Fruit fly (Drosophila melanogaster): Measurements from ENCODE around the gene CG1265.
A peak's percentile ranks its signal among the peaks of the same experiment; 100 is the strongest.

The CG1265 gene

dm6 chr3L:4288591-4289056 lies 34.0 kb downstream of the CG1265 start, which contains the start of gene Hexo1 (continued):
- no peak for TF ChIP-seq Eip75B (GFP tag; optimal IDR thresholded peaks at IDR 0.05)
- TF ChIP-seq svp (GFP tag): peak; percentile 96
- TF ChIP-seq dsx (GFP tag; optimal IDR thresholded peaks at IDR 0.05; ENCODE audit: poor library complexity, severe bottlenecking): peak; percentile 73
- no peak for TF ChIP-seq Met (GFP tag; optimal IDR thresholded peaks at IDR 0.05)
- peak; percentile 59 for TF ChIP-seq lz (GFP tag; optimal IDR thresholded peaks at IDR 0.05)
- peak; percentile 87 for TF ChIP-seq Sox14 (GFP tag; optimal IDR thresholded peaks at IDR 0.05)
- TF ChIP-seq Smox (GFP tag; optimal IDR thresholded peaks at IDR 0.05): no peak
- TF ChIP-seq CG15336 (GFP tag; IDR thresholded peaks at IDR 0.05): peak; percentile 54
- TF ChIP-seq dac (GFP tag; optimal IDR thresholded peaks at IDR 0.05): peak; percentile 20
- TF ChIP-seq CG10669 (GFP tag; optimal IDR thresholded peaks at IDR 0.05): no peak
- TF ChIP-seq Blimp-1 (GFP tag; optimal IDR thresholded peaks at IDR 0.05): no peak
- TF ChIP-seq spab (GFP tag; optimal IDR thresholded peaks at IDR 0.05): no peak
- no peak for TF ChIP-seq Sox102F (GFP tag; optimal IDR thresholded peaks at IDR 0.05)
- TF ChIP-seq Eip93F (GFP tag; optimal IDR thresholded peaks at IDR 0.05): no peak
- TF ChIP-seq CG3032 (tag; optimal IDR thresholded peaks at IDR 0.05): peak; percentile 60
- TF ChIP-seq ss (GFP tag; optimal IDR thresholded peaks at IDR 0.05): peak; percentile 73 to 75
- no peak for TF ChIP-seq Ets21C (GFP tag; optimal IDR thresholded peaks at IDR 0.05)
- TF ChIP-seq CG8119 (GFP tag; IDR thresholded peaks at IDR 0.05): peak; percentile 35; the same call in 1 of the 3 replicates
- TF ChIP-seq Gug (GFP tag; IDR thresholded peaks at IDR 0.05): no peak; the same call in 1 of the 2 replicates
- peak; percentile 84 for TF ChIP-seq fkh (GFP tag; optimal IDR thresholded peaks at IDR 0.05)
- no peak for TF ChIP-seq pdm3 (GFP tag; optimal IDR thresholded peaks at IDR 0.05)
- 0 out of 3 replicates have a peak, but pooled peaks have one; percentile 14 for TF ChIP-seq eg (GFP tag; IDR thresholded peaks at IDR 0.05)
- TF ChIP-seq CG3919 (GFP tag; optimal IDR thresholded peaks at IDR 0.05): peak; percentile 70
- peak; percentile 62 for TF ChIP-seq CG8632 (GFP tag; optimal IDR thresholded peaks at IDR 0.05)
- no peak for TF ChIP-seq Hr38 (GFP tag; optimal IDR thresholded peaks at IDR 0.05)
- TF ChIP-seq CG8319 (GFP tag; optimal IDR thresholded peaks at IDR 0.05): no peak
- TF ChIP-seq Sox15 (GFP tag; optimal IDR thresholded peaks at IDR 0.05): peak; percentile 18
- TF ChIP-seq CG11902 (GFP tag; optimal IDR thresholded peaks at IDR 0.05): no peak
- TF ChIP-seq CG6276 (GFP tag; optimal IDR thresholded peaks at IDR 0.05): no peak
- peak; percentile 71 for TF ChIP-seq CG6792 (GFP tag; optimal IDR thresholded peaks at IDR 0.05)
- TF ChIP-seq acj6 (GFP tag; optimal IDR thresholded peaks at IDR 0.05): peak; percentile 66
- no peak for TF ChIP-seq CG9139 (GFP tag; optimal IDR thresholded peaks at IDR 0.05)

DNA sequence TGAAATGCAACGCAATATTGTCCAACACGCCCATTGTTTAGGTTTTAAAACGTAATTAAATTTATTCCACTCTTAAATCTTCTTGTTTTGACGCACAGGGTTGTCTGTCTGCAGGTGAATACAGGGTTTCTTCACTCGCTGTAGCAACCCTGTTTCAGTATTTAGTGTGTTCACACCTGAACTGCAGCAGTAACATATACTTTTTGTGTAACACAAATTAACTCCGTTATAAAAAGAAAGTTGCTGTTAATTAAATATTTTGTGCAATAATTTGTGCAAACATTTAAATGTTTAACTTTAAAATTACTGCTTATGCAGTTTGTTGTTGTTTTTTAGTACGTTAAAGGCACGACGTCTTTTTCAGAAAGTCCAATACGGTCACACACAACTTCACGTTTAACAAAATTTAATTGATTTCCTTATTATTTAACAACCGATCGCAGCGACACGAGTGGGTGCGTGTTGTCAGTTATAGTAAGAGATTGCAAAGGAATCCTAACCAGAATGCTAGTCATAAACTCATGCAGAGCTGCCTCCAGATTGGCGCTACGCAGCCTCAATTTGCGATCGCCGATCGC lies 37.6 kb downstream of the CG1265 start, which contains the start of the genes CG15012 and Fdx2:
TSS of gene CG15012 (minus strand) at position 127 of the 578 bp plus-strand sequence.
TSS of gene Fdx2 (plus strand) at position 363 of the 578 bp plus-strand sequence.
- TF ChIP-seq CG1621 (tag; optimal IDR thresholded peaks at IDR 0.05) (no peak), CG6163 (GFP tag; IDR thresholded peaks at IDR 0.05) (no peak), CG8119 (GFP tag; IDR thresholded peaks at IDR 0.05) (no peak), Eip93F (GFP tag; optimal IDR thresholded peaks at IDR 0.05) (no peak), OdsH (GFP tag; optimal IDR thresholded peaks at IDR 0.05) (no peak), CG3919 (GFP tag; optimal IDR thresholded peaks at IDR 0.05) (no peak), vri (GFP tag; optimal IDR thresholded peaks at IDR 0.05) (peak; percentile 57), fd85E (GFP tag; optimal IDR thresholded peaks at IDR 0.05) (no peak), esn (GFP tag; optimal IDR thresholded peaks at IDR 0.05) (peak; percentile 51), CG31627 (GFP tag; optimal IDR thresholded peaks at IDR 0.05) (peak; percentile 21), dac (GFP tag; optimal IDR thresholded peaks at IDR 0.05) (no peak), CG10669 (GFP tag; optimal IDR thresholded peaks at IDR 0.05) (no peak), fkh (GFP tag; optimal IDR thresholded peaks at IDR 0.05) (no peak), CG34406 (GFP tag; optimal IDR thresholded peaks at IDR 0.05) (no peak), CG8632 (GFP tag; optimal IDR thresholded peaks at IDR 0.05) (no peak), Blimp-1 (GFP tag; optimal IDR thresholded peaks at IDR 0.05) (no peak), CG6276 (GFP tag; optimal IDR thresholded peaks at IDR 0.05) (no peak), Sox15 (GFP tag; optimal IDR thresholded peaks at IDR 0.05) (no peak), net (GFP tag; optimal IDR thresholded peaks at IDR 0.05) (no peak), CG15336 (GFP tag; IDR thresholded peaks at IDR 0.05) (no peak), CG8319 (GFP tag; optimal IDR thresholded peaks at IDR 0.05) (no peak), Lpt (GFP tag; optimal IDR thresholded peaks at IDR 0.05) (no peak), acj6 (GFP tag; optimal IDR thresholded peaks at IDR 0.05) (no peak), CG9139 (GFP tag; optimal IDR thresholded peaks at IDR 0.05) (no peak), CG6854 (GFP tag; optimal IDR thresholded peaks at IDR 0.05) (no peak), Hr38 (GFP tag; optimal IDR thresholded peaks at IDR 0.05) (no peak), Sox14 (GFP tag; optimal IDR thresholded peaks at IDR 0.05) (peak; percentile 78), Hr39 (GFP tag; optimal IDR thresholded peaks at IDR 0.05) (peak; percentile 35), CG10631 (GFP tag; optimal IDR thresholded peaks at IDR 0.05) (no peak), CG11902 (GFP tag; optimal IDR thresholded peaks at IDR 0.05) (no peak), dsx (GFP tag; optimal IDR thresholded peaks at IDR 0.05; ENCODE audit: poor library complexity, severe bottlenecking) (no peak), achi (GFP tag; optimal IDR thresholded peaks at IDR 0.05) (peak; percentile 6), spab (GFP tag; optimal IDR thresholded peaks at IDR 0.05) (no peak), Eip75B (GFP tag; optimal IDR thresholded peaks at IDR 0.05) (no peak), Hr4 (GFP tag; optimal IDR thresholded peaks at IDR 0.05) (no peak), lz (GFP tag; optimal IDR thresholded peaks at IDR 0.05) (peak; percentile 33)

Data from whole organism, prepupa.